Comparison of ENCODE assay signal across 5 worm cellular contexts in genomic region chrV:123513-123912, ce11.
TF ChIP-seq lines count a peak whose summit lies in the region.

No protein-coding gene starts in this region.

TF ChIP-seq in whole organism, L1 larva, 84 proteins besides CTCF, POLR2A, EP300 and RAD21:
- TF ChIP-seq lin-39 (tag; optimal IDR thresholded peaks at IDR 0.05; lab: Kevin White, UChicago) (no peak), lsy-2 (tag; optimal IDR thresholded peaks at IDR 0.05; lab: Kevin White, UChicago) (peak in 1 of 2 experiments; percentile 21), ceh-8 (GFP tag; optimal IDR thresholded peaks at IDR 0.05; lab: Kevin White, UChicago) (no peak), sox-4 (tag; optimal IDR thresholded peaks at IDR 0.05; lab: Kevin White, UChicago) (no peak), lin-35 (GFP tag; optimal IDR thresholded peaks at IDR 0.05; lab: Kevin White, UChicago) (no peak), aha-1 (tag; optimal IDR thresholded peaks at IDR 0.05; lab: Kevin White, UChicago) (no peak), skn-1 (tag; optimal IDR thresholded peaks at IDR 0.05; lab: Kevin White, UChicago) (peak; percentile 39), fkh-4 (tag; optimal IDR thresholded peaks at IDR 0.05; lab: Kevin White, UChicago; ENCODE audit: borderline replicate concordance) (no peak), egl-27 (tag; optimal IDR thresholded peaks at IDR 0.05; lab: Kevin White, UChicago) (no peak), hlh-17 (GFP tag; optimal IDR thresholded peaks at IDR 0.05; lab: Kevin White, UChicago; ENCODE audit: borderline replicate concordance) (no peak), ceh-88 (GFP tag; IDR thresholded peaks at IDR 0.05; lab: Robert Waterston, UW) (no peak), elt-2 (tag; optimal IDR thresholded peaks at IDR 0.05; lab: Kevin White, UChicago) (peak; percentile 13), dpl-1 (GFP tag; optimal IDR thresholded peaks at IDR 0.05; lab: Kevin White, UChicago) (no peak), nhr-71 (tag; optimal IDR thresholded peaks at IDR 0.05; lab: Kevin White, UChicago) (peak; percentile 5), hlh-4 (tag; optimal IDR thresholded peaks at IDR 0.05; lab: Kevin White, UChicago) (no peak), blmp-1 (tag; optimal IDR thresholded peaks at IDR 0.05; lab: Kevin White, UChicago) (no peak), zip-4 (GFP tag; optimal IDR thresholded peaks at IDR 0.05; lab: Kevin White, UChicago) (peak; percentile 69), unc-98 (GFP tag; IDR thresholded peaks at IDR 0.05; lab: Robert Waterston, UW) (no peak)

TF ChIP-seq in whole organism, L2 larva, 48 proteins besides CTCF, POLR2A, EP300 and RAD21:
- TF ChIP-seq C34F6.9 (tag; optimal IDR thresholded peaks at IDR 0.05; lab: Kevin White, UChicago) (peak; percentile 12), nhr-23 (tag; optimal IDR thresholded peaks at IDR 0.05; lab: Kevin White, UChicago) (no peak), sma-3 (GFP tag; optimal IDR thresholded peaks at IDR 0.05; lab: Kevin White, UChicago) (peak; percentile 3), unc-62 (GFP tag; optimal IDR thresholded peaks at IDR 0.05; lab: Kevin White, UChicago) (no peak), nhr-129 (tag; optimal IDR thresholded peaks at IDR 0.05; lab: Kevin White, UChicago) (peak; percentile 81)

TF ChIP-seq in whole organism, L3 larva, 47 proteins besides CTCF, POLR2A, EP300 and RAD21:
- no peak for TF ChIP-seq nhr-12 (tag; optimal IDR thresholded peaks at IDR 0.05; lab: Kevin White, UChicago)
- peak; percentile 43 for TF ChIP-seq elt-2 (tag; optimal IDR thresholded peaks at IDR 0.05; lab: Kevin White, UChicago)
- TF ChIP-seq eor-1 (tag; optimal IDR thresholded peaks at IDR 0.05; lab: Kevin White, UChicago): no peak
- no peak for TF ChIP-seq jun-1 (tag; optimal IDR thresholded peaks at IDR 0.05; lab: Kevin White, UChicago)
- TF ChIP-seq pha-4 (tag; optimal IDR thresholded peaks at IDR 0.05; lab: Kevin White, UChicago): peak; percentile 37
- TF ChIP-seq aly-2 (tag; optimal IDR thresholded peaks at IDR 0.05; lab: Kevin White, UChicago): no peak

TF ChIP-seq in whole organism, L4 larva, 104 proteins besides CTCF, POLR2A, EP300 and RAD21:
- TF ChIP-seq lin-15B (tag; optimal IDR thresholded peaks at IDR 0.05; lab: Kevin White, UChicago): no peak
- peak; percentile 8 for TF ChIP-seq mep-1 (tag; optimal IDR thresholded peaks at IDR 0.05; lab: Kevin White, UChicago)
- no peak for TF ChIP-seq arid-1 (GFP tag; conservative IDR thresholded peaks at IDR 0.05; lab: Robert Waterston, UW)
- TF ChIP-seq hlh-30 (tag; optimal IDR thresholded peaks at IDR 0.05; lab: Kevin White, UChicago; ENCODE audit: insufficient read depth): peak; percentile 18
- peak; percentile 30; the same call in 1 of the 2 replicates for TF ChIP-seq lin-38 (GFP tag; IDR thresholded peaks at IDR 0.05; lab: Robert Waterston, UW)
- peak in 1 of 2 experiments; percentile 46 for TF ChIP-seq daf-16 (GFP tag; optimal IDR thresholded peaks at IDR 0.05; lab: Kevin White, UChicago)
- peak; percentile 72 for TF ChIP-seq daf-16 (tag; optimal IDR thresholded peaks at IDR 0.05; lab: Kevin White, UChicago)
- TF ChIP-seq zip-2 (tag; optimal IDR thresholded peaks at IDR 0.05; lab: Kevin White, UChicago): peak; percentile 99
- TF ChIP-seq F37D6.2 (tag; optimal IDR thresholded peaks at IDR 0.05; lab: Kevin White, UChicago): no peak
- TF ChIP-seq dve-1 (tag; optimal IDR thresholded peaks at IDR 0.05; lab: Kevin White, UChicago; ENCODE audit: insufficient read depth): peak; percentile 60
- TF ChIP-seq T20F7.1 (GFP tag; optimal IDR thresholded peaks at IDR 0.05; lab: Kevin White, UChicago): peak; percentile 72
- TF ChIP-seq fkh-10 (GFP tag; optimal IDR thresholded peaks at IDR 0.05; lab: Kevin White, UChicago): no peak
- TF ChIP-seq hif-1 (tag; optimal IDR thresholded peaks at IDR 0.05; lab: Kevin White, UChicago): peak in 1 of 2 experiments; percentile 12
- TF ChIP-seq vab-7 (GFP tag; IDR thresholded peaks at IDR 0.05; lab: Robert Waterston, UW): no peak
- TF ChIP-seq hlh-11 (tag; optimal IDR thresholded peaks at IDR 0.05; lab: Kevin White, UChicago): peak; percentile 13
- peak; percentile 56 for TF ChIP-seq dmd-6 (GFP tag; IDR thresholded peaks at IDR 0.05; lab: Robert Waterston, UW)
- TF ChIP-seq nhr-102 (tag; optimal IDR thresholded peaks at IDR 0.05; lab: Kevin White, UChicago): peak; percentile 17
- TF ChIP-seq ctbp-1 (GFP tag; IDR thresholded peaks at IDR 0.05; lab: Robert Waterston, UW): 0 out of 2 replicates have a peak, but pooled peaks have one; percentile 24
- TF ChIP-seq zag-1 (tag; optimal IDR thresholded peaks at IDR 0.05; lab: Kevin White, UChicago): no peak
- TF ChIP-seq saeg-2 (GFP tag; IDR thresholded peaks at IDR 0.05; lab: Robert Waterston, UW): 0 out of 2 replicates have a peak, but pooled peaks have one; percentile 28
- TF ChIP-seq ztf-7 (tag; optimal IDR thresholded peaks at IDR 0.05; lab: Kevin White, UChicago): peak; percentile 92
- no peak for TF ChIP-seq ceh-20 (GFP tag; IDR thresholded peaks at IDR 0.05; lab: Robert Waterston, UW)
- peak in 1 of 2 experiments; percentile 45 for TF ChIP-seq lsy-2 (tag; optimal IDR thresholded peaks at IDR 0.05; lab: Kevin White, UChicago)
- peak; percentile 10; the same call in 1 of the 2 replicates for TF ChIP-seq pha-4 (GFP tag; IDR thresholded peaks at IDR 0.05; lab: Robert Waterston, UW)
- TF ChIP-seq pha-4 (tag; optimal IDR thresholded peaks at IDR 0.05; lab: Kevin White, UChicago): no peak

TF ChIP-seq in whole organism, young adult, 124 proteins besides CTCF, POLR2A, EP300 and RAD21:
- TF ChIP-seq madf-3 (GFP tag; IDR thresholded peaks at IDR 0.05; lab: Robert Waterston, UW) (0 out of 2 replicates have a peak, but pooled peaks have one; percentile 51), lsl-1 (GFP tag; optimal IDR thresholded peaks at IDR 0.05; lab: Kevin White, UChicago) (no peak), ztf-26 (tag; optimal IDR thresholded peaks at IDR 0.05; lab: Kevin White, UChicago) (peak; percentile 2), ZK185.1 (tag; optimal IDR thresholded peaks at IDR 0.05; lab: Kevin White, UChicago; ENCODE audit: poor library complexity, severe bottlenecking) (no peak), nfya-1 (tag; optimal IDR thresholded peaks at IDR 0.05; lab: Kevin White, UChicago; ENCODE audit: borderline replicate concordance, insufficient read depth) (no peak), athp-1 (tag; optimal IDR thresholded peaks at IDR 0.05; lab: Kevin White, UChicago) (no peak), nhr-120 (GFP tag; IDR thresholded peaks at IDR 0.05; lab: Robert Waterston, UW) (no peak), snpc-3.4 (tag; optimal IDR thresholded peaks at IDR 0.05; lab: Kevin White, UChicago) (no peak), lin-54 (GFP tag; optimal IDR thresholded peaks at IDR 0.05; lab: Kevin White, UChicago) (no peak), Y67H2A.10 (GFP tag; conservative IDR thresholded peaks at IDR 0.05; lab: Robert Waterston, UW) (no peak), nhr-80 (tag; optimal IDR thresholded peaks at IDR 0.05; lab: Kevin White, UChicago) (peak; percentile 27), F52B5.7 (tag; optimal IDR thresholded peaks at IDR 0.05; lab: Kevin White, UChicago) (no peak), hlh-26 (GFP tag; conservative IDR thresholded peaks at IDR 0.05; lab: Robert Waterston, UW) (no peak), lir-1 (GFP tag; conservative IDR thresholded peaks at IDR 0.05; lab: Robert Waterston, UW) (no peak), bed-1 (GFP tag; IDR thresholded peaks at IDR 0.05; lab: Robert Waterston, UW) (no peak), F57C9.4 (tag; optimal IDR thresholded peaks at IDR 0.05; lab: Kevin White, UChicago) (no peak), let-607 (tag; optimal IDR thresholded peaks at IDR 0.05; lab: Kevin White, UChicago) (peak; percentile 97 to 99), ztf-3 (GFP tag; optimal IDR thresholded peaks at IDR 0.05; lab: Kevin White, UChicago) (no peak), attf-6 (GFP tag; IDR thresholded peaks at IDR 0.05; lab: Robert Waterston, UW) (no peak), cebp-1 (GFP tag; IDR thresholded peaks at IDR 0.05; lab: Robert Waterston, UW) (peak; percentile 59; the same call in 1 of the 2 replicates), cebp-1 (tag; optimal IDR thresholded peaks at IDR 0.05; lab: Kevin White, UChicago) (peak; percentile 85), zim-3 (tag; optimal IDR thresholded peaks at IDR 0.05; lab: Kevin White, UChicago) (no peak), ceh-79 (tag; optimal IDR thresholded peaks at IDR 0.05; lab: Kevin White, UChicago) (peak; percentile 30), unc-62 (GFP tag; optimal IDR thresholded peaks at IDR 0.05; lab: Kevin White, UChicago) (peak; percentile 22), snpc-4 (GFP tag; optimal IDR thresholded peaks at IDR 0.05; lab: Kevin White, UChicago) (no peak), snpc-4 (tag; optimal IDR thresholded peaks at IDR 0.05; lab: Kevin White, UChicago) (peak in 1 of 4 experiments; percentile 15), atf-7 (tag; optimal IDR thresholded peaks at IDR 0.05; lab: Kevin White, UChicago) (no peak), dpl-1 (GFP tag; optimal IDR thresholded peaks at IDR 0.05; lab: Kevin White, UChicago) (no peak), attf-5 (GFP tag; optimal IDR thresholded peaks at IDR 0.05; lab: Kevin White, UChicago) (peak; percentile 57)
TF ChIP-seq in whole organism, young adult: peak in this region for 9.
